Fruit fly (Drosophila melanogaster) whole organism, prepupa: Measurements from ENCODE around the gene CG5126.

Experiments used
- CG10631 ChIP-seq: fragments of 200-800 bp; sonication (Bioruptor generic); optimal IDR thresholded peaks from 2 replicates; lab custom pipeline; 2016; ENCODE audit warnings: missing biosample characterization, missing genetic modification characterization
- CG31627 ChIP-seq: fragments of 200-800 bp; sonication (Bioruptor generic); optimal IDR thresholded peaks from 3 replicates; lab custom pipeline; 2016; ENCODE audit warnings: missing biosample characterization, missing genetic modification characterization
- CG6276 ChIP-seq: fragments of 200-800 bp; sonication (Bioruptor generic); optimal IDR thresholded peaks from 2 replicates; lab custom pipeline; 2017; ENCODE audit warnings: missing biosample characterization, mild to moderate bottlenecking, missing genetic modification characterization
- CG7368 ChIP-seq: fragments of 200-800 bp; sonication (Bioruptor generic); optimal IDR thresholded peaks from 3 replicates; lab custom pipeline; 2016; ENCODE audit warnings: missing biosample characterization, missing genetic modification characterization
- Sox102F ChIP-seq: fragments of 200-800 bp; sonication (Bioruptor generic); optimal IDR thresholded peaks from 2 replicates; lab custom pipeline; 2016; ENCODE audit warnings: missing biosample characterization, mild to moderate bottlenecking, missing genetic modification characterization
- cyc ChIP-seq: fragments of 200-800 bp; sonication (Bioruptor generic); optimal IDR thresholded peaks from 3 replicates; lab custom pipeline; 2016; ENCODE audit warnings: missing biosample characterization, missing genetic modification characterization

dm6 chr2L:1147656-1148055 is 36.2 kb downstream of the CG5126 start:
- TF ChIP-seq Sox102F (GFP tag; lab: Kevin White, UChicago) (no peak), CG31627 (GFP tag; lab: Kevin White, UChicago) (no peak), CG6276 (GFP tag; lab: Kevin White, UChicago) (no peak), CG10631 (no peak), cyc (GFP tag; lab: Kevin White, UChicago) (no peak), CG7368 (GFP tag; lab: Kevin White, UChicago) (no peak)
